Worm (Caenorhabditis elegans) whole organism, L4 larva: ENCODE measurements around the gene mpz-6.

Experiments
- F26F4.8 ChIP-seq: fragments of 200-800 bp; sonication (Bioruptor generic); conservative IDR thresholded peaks from 2 replicates; pipeline ENCODE4 v1.3.6; 2022; ENCODE audit warnings: missing genetic modification characterization, missing compliant biosample characterization
- Y105C5A.15 ChIP-seq: fragments of 200-800 bp; sonication (Bioruptor generic); IDR thresholded peaks from 2 replicates; pipeline ENCODE4 v1.3.6; 2022; ENCODE audit warnings: missing genetic modification characterization, missing compliant biosample characterization
- Y5F2A.4 ChIP-seq: fragments of 200-800 bp; sonication (Bioruptor generic); optimal IDR thresholded peaks from 2 replicates; lab custom pipeline; 2018; ENCODE audit warnings: mild to moderate bottlenecking, missing genetic modification characterization, missing compliant biosample characterization
- ZK546.5 ChIP-seq, 2 experiments: sonication (generic microtip); optimal IDR thresholded peaks; 2 replicates each; lab custom pipeline; 2017; ENCODE audit warnings: missing biosample characterization in 2 of 2, missing genetic modification characterization in 2 of 2
- dve-1 ChIP-seq: sonication (generic microtip); optimal IDR thresholded peaks from 2 replicates; lab custom pipeline; 2017; ENCODE audit warnings: antibody characterized with exemption, mild to moderate bottlenecking, missing genetic modification characterization, missing compliant biosample characterization; ENCODE audit not compliant: insufficient read depth
- egl-27 ChIP-seq: sonication (generic microtip); optimal IDR thresholded peaks from 3 replicates; lab custom pipeline; 2017; ENCODE audit warnings: missing biosample characterization, missing genetic modification reagents, missing genetic modification characterization
- fkh-10 ChIP-seq: fragments of 150-350 bp; optimal IDR thresholded peaks from 2 replicates; lab custom pipeline; 2014; ENCODE audit warnings: missing biosample characterization, missing genetic modification reagents, missing genetic modification characterization
- mdl-1 ChIP-seq, 2 experiments: fragments of 150-350 bp in 1 of 2; sonication (generic microtip) in 1 of 2; optimal IDR thresholded peaks; 2 replicates each; lab custom pipeline; 2014 to 2017; ENCODE audit warnings: missing biosample characterization in 2 of 2, missing genetic modification characterization in 2 of 2
- nhr-11 ChIP-seq: fragments of 150-350 bp; optimal IDR thresholded peaks from 2 replicates; lab custom pipeline; 2014; ENCODE audit warnings: missing biosample characterization, missing genetic modification characterization
- snpc-4 ChIP-seq: fragments of 150-350 bp; optimal IDR thresholded peaks from 2 replicates; lab custom pipeline; 2014; ENCODE audit warnings: missing biosample characterization, missing genetic modification characterization
- unc-62 ChIP-seq, 3 experiments: fragments of 150-350 bp in 1 of 3; sonication (generic microtip); optimal IDR thresholded peaks in 2 of 3; peaks in 1 of 3; 1 replicate in 1 of 3; 2 replicates in 2 of 3; lab custom pipeline; 2014 to 2017; ENCODE audit warnings: missing biosample characterization in 3 of 3, missing genetic modification characterization in 3 of 3, missing genetic modification reagents in 3 of 3, missing genotype in 1 of 3
- vab-7 ChIP-seq: fragments of 200-800 bp; sonication (Bioruptor generic); IDR thresholded peaks from 2 replicates; pipeline ENCODE4 v1.3.6; 2022; ENCODE audit warnings: missing genetic modification reagents, missing genetic modification characterization, missing compliant biosample characterization
- ztf-11 ChIP-seq: fragments of 150-350 bp; optimal IDR thresholded peaks from 2 replicates; lab custom pipeline; 2014; ENCODE audit warnings: missing biosample characterization, missing genetic modification characterization

DNA sequence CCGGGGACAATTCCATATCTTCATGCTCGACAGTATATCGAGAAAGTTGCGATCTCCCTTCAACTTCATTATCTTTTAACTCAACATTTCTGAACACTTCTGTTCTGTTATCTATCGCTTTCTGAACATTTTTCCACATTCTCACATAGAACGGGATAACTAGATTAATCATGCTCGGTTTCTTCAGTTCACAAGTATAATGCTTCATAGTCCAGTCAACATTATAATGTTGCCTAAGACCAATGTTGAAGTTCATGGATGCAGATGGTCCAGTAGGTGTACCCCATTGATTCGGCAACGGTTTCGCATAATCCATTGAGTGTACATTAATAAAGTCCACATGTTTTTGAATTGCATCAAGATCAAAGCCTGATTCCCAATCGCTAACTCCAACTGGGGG, 31.9 kb upstream of the mpz-6 start:
- TF ChIP-seq snpc-4 (tag; lab: Kevin White, UChicago): no peak
- TF ChIP-seq egl-27 (tag; lab: Kevin White, UChicago): no peak
- TF ChIP-seq Y105C5A.15 (GFP tag; lab: Robert Waterston, UW): no peak
- TF ChIP-seq Y5F2A.4: no peak
- TF ChIP-seq ztf-11 (tag; lab: Kevin White, UChicago): no peak
- no peak for TF ChIP-seq vab-7 (GFP tag; lab: Robert Waterston, UW)
- no peak for TF ChIP-seq mdl-1 (tag; optimal IDR thresholded peaks at IDR 0.05; lab: Kevin White, UChicago)
- peak in 1 of 2 experiments; percentile 91 for TF ChIP-seq unc-62 (GFP tag; optimal IDR thresholded peaks at IDR 0.05 in 1 of 2; lab: Kevin White, UChicago)
- no peak for TF ChIP-seq unc-62 (tag; optimal IDR thresholded peaks at IDR 0.05; lab: Kevin White, UChicago)
- no peak for TF ChIP-seq ZK546.5 (tag; optimal IDR thresholded peaks at IDR 0.05; lab: Kevin White, UChicago)
- no peak for TF ChIP-seq F26F4.8 (GFP tag; lab: Robert Waterston, UW)
- no peak for TF ChIP-seq fkh-10 (GFP tag; lab: Kevin White, UChicago)
- no peak for TF ChIP-seq nhr-11
- TF ChIP-seq dve-1 (tag; lab: Kevin White, UChicago): no peak
